Comparison of ENCODE assay signal across 3 worm cellular contexts in the genomic region with DNA sequence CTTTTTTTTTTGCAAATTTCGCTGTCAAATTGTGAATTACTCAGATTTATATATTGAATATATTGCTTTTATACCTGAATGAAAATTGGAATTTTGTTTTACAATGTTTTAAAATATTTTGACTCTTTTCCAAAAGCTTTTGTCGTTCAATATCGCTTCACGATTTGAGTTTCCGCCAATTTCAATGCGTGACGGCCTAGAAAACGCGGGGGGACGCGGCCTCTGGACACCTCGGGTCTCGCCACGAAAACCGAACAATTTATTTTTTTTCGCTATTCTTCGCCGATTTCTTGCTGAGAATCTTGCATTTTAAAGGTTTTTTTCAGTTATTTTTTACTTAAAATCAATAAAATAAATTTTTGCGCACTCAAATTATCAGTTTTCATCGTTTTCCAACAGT.
TF ChIP-seq lines count a peak whose summit lies in the region.

A gene (plus strand): TSS at position 243 of the 400 bp plus-strand sequence.

TF ChIP-seq in whole organism, L2 larva, 48 proteins besides CTCF, POLR2A, EP300 and RAD21 (continued from another document):
- TF ChIP-seq lin-13 (GFP tag; optimal IDR thresholded peaks at IDR 0.05; lab: Kevin White, UChicago) = peak; percentile 74
- TF ChIP-seq unc-55 (GFP tag; optimal IDR thresholded peaks at IDR 0.05; lab: Kevin White, UChicago) = peak; percentile 82
- TF ChIP-seq sma-9 (GFP tag; optimal IDR thresholded peaks at IDR 0.05; lab: Kevin White, UChicago) = peak; percentile 80
- TF ChIP-seq sma-9 (tag; optimal IDR thresholded peaks at IDR 0.05; lab: Kevin White, UChicago) = no peak
- TF ChIP-seq fos-1 (tag; optimal IDR thresholded peaks at IDR 0.05; lab: Kevin White, UChicago) = peak; percentile 5
TF ChIP-seq in whole organism, L2 larva: peak in this region for 18.

TF ChIP-seq in whole organism, L4 larva, 104 proteins besides CTCF, POLR2A, EP300 and RAD21 (continued from another document):
- TF ChIP-seq nhr-25 (tag; optimal IDR thresholded peaks at IDR 0.05; lab: Kevin White, UChicago; ENCODE audit: borderline replicate concordance, insufficient read depth) (peak; percentile 81), pha-4 (GFP tag; IDR thresholded peaks at IDR 0.05; lab: Robert Waterston, UW) (peak; percentile 54; the same call in 1 of the 2 replicates), pha-4 (tag; optimal IDR thresholded peaks at IDR 0.05; lab: Kevin White, UChicago) (no peak), nhr-102 (tag; optimal IDR thresholded peaks at IDR 0.05; lab: Kevin White, UChicago) (peak; percentile 24), Y48G9A.11 (GFP tag; IDR thresholded peaks at IDR 0.05; lab: Robert Waterston, UW) (peak; percentile 78), zip-2 (tag; optimal IDR thresholded peaks at IDR 0.05; lab: Kevin White, UChicago) (no peak), F49E8.2 (tag; optimal IDR thresholded peaks at IDR 0.05; lab: Kevin White, UChicago; ENCODE audit: borderline replicate concordance) (peak; percentile 55), unc-39 (tag; optimal IDR thresholded peaks at IDR 0.05; lab: Kevin White, UChicago) (no peak), hif-1 (tag; optimal IDR thresholded peaks at IDR 0.05; lab: Kevin White, UChicago) (peak in 1 of 2 experiments; percentile 84), aha-1 (tag; lab: Kevin White, UChicago) (peak; percentile 93), mdl-1 (tag; optimal IDR thresholded peaks at IDR 0.05; lab: Kevin White, UChicago) (peak in 1 of 2 experiments; percentile 17), dmd-9 (GFP tag; IDR thresholded peaks at IDR 0.05; lab: Robert Waterston, UW) (0 out of 2 replicates have a peak, but pooled peaks have one; percentile 40), duxl-1 (tag; optimal IDR thresholded peaks at IDR 0.05; lab: Kevin White, UChicago; ENCODE audit: poor library complexity) (peak; percentile 12), zfp-2 (tag; optimal IDR thresholded peaks at IDR 0.05; lab: Kevin White, UChicago) (no peak), skn-1 (tag; optimal IDR thresholded peaks at IDR 0.05; lab: Kevin White, UChicago) (no peak), spr-1 (tag; optimal IDR thresholded peaks at IDR 0.05; lab: Kevin White, UChicago) (peak; percentile 10), mes-2 (tag; optimal IDR thresholded peaks at IDR 0.05; lab: Kevin White, UChicago; ENCODE audit: poor library complexity, severe bottlenecking) (peak; percentile 98), set-16 (GFP tag; IDR thresholded peaks at IDR 0.05; lab: Robert Waterston, UW) (no peak), ZK546.5 (tag; optimal IDR thresholded peaks at IDR 0.05; lab: Kevin White, UChicago) (no peak), lsy-2 (tag; optimal IDR thresholded peaks at IDR 0.05; lab: Kevin White, UChicago) (peak in 1 of 2 experiments; percentile 85), saeg-2 (GFP tag; IDR thresholded peaks at IDR 0.05; lab: Robert Waterston, UW) (no peak), lim-7 (GFP tag; IDR thresholded peaks at IDR 0.05; lab: Robert Waterston, UW) (no peak), dve-1 (tag; optimal IDR thresholded peaks at IDR 0.05; lab: Kevin White, UChicago; ENCODE audit: insufficient read depth) (peak; percentile 58), dpl-1 (GFP tag; optimal IDR thresholded peaks at IDR 0.05; lab: Kevin White, UChicago) (peak; percentile 90), lin-13 (GFP tag; optimal IDR thresholded peaks at IDR 0.05; lab: Kevin White, UChicago) (peak; percentile 76), ctbp-1 (GFP tag; IDR thresholded peaks at IDR 0.05; lab: Robert Waterston, UW) (no peak), F37D6.2 (tag; optimal IDR thresholded peaks at IDR 0.05; lab: Kevin White, UChicago) (peak; percentile 14), sdz-12 (GFP tag; optimal IDR thresholded peaks at IDR 0.05; lab: Kevin White, UChicago) (no peak), lin-1 (GFP tag; IDR thresholded peaks at IDR 0.05; lab: Robert Waterston, UW) (no peak), ZK337.2 (GFP tag; IDR thresholded peaks at IDR 0.05; lab: Robert Waterston, UW) (peak; percentile 79), nhr-48 (tag; optimal IDR thresholded peaks at IDR 0.05; lab: Kevin White, UChicago) (no peak), nhr-28 (tag; optimal IDR thresholded peaks at IDR 0.05; lab: Kevin White, UChicago) (peak; percentile 43), T26A8.4 (GFP tag; IDR thresholded peaks at IDR 0.05; lab: Robert Waterston, UW) (peak; percentile 66), rbr-2 (tag; optimal IDR thresholded peaks at IDR 0.05; lab: Kevin White, UChicago) (peak; percentile 64), php-3 (GFP tag; IDR thresholded peaks at IDR 0.05; lab: Robert Waterston, UW) (no peak), F10B5.3 (tag; optimal IDR thresholded peaks at IDR 0.05; lab: Kevin White, UChicago) (peak; percentile 4), dmd-6 (GFP tag; IDR thresholded peaks at IDR 0.05; lab: Robert Waterston, UW) (peak; percentile 33; the same call in 1 of the 2 replicates), ceh-44 (GFP tag; IDR thresholded peaks at IDR 0.05; lab: Robert Waterston, UW) (peak; percentile 64; the same call in 1 of the 2 replicates), nhr-42 (GFP tag; IDR thresholded peaks at IDR 0.05; lab: Robert Waterston, UW) (0 out of 2 replicates have a peak, but pooled peaks have one; percentile 39), unc-130 (GFP tag; optimal IDR thresholded peaks at IDR 0.05; lab: Kevin White, UChicago) (peak; percentile 90)

TF ChIP-seq in whole organism, late embryonic, 69 proteins besides CTCF, POLR2A, EP300 and RAD21 (continued from another document):
- TF ChIP-seq ceh-2 (tag; optimal IDR thresholded peaks at IDR 0.05; lab: Kevin White, UChicago) = peak; percentile 81
- peak; percentile 74 for TF ChIP-seq tbx-2 (tag; optimal IDR thresholded peaks at IDR 0.05; lab: Kevin White, UChicago)
- peak; percentile 81 for TF ChIP-seq ets-4 (tag; optimal IDR thresholded peaks at IDR 0.05; lab: Kevin White, UChicago)
- TF ChIP-seq tbx-7 (tag; optimal IDR thresholded peaks at IDR 0.05; lab: Kevin White, UChicago) = peak; percentile 78
- TF ChIP-seq ceh-30 (tag; optimal IDR thresholded peaks at IDR 0.05; lab: Kevin White, UChicago) = peak; percentile 67
- peak; percentile 62 for TF ChIP-seq unc-42 (tag; optimal IDR thresholded peaks at IDR 0.05; lab: Kevin White, UChicago)
- no peak for TF ChIP-seq elt-4 (tag; optimal IDR thresholded peaks at IDR 0.05; lab: Kevin White, UChicago)
- TF ChIP-seq nfya-1 (tag; optimal IDR thresholded peaks at IDR 0.05; lab: Kevin White, UChicago) = peak; percentile 57
- TF ChIP-seq madf-2 (tag; optimal IDR thresholded peaks at IDR 0.05; lab: Kevin White, UChicago) = no peak
- TF ChIP-seq rnt-1 (tag; optimal IDR thresholded peaks at IDR 0.05; lab: Kevin White, UChicago) = peak; percentile 40
- no peak for TF ChIP-seq K02D7.2 (tag; optimal IDR thresholded peaks at IDR 0.05; lab: Kevin White, UChicago)
- TF ChIP-seq Y22D7AL.16 (tag; optimal IDR thresholded peaks at IDR 0.05; lab: Kevin White, UChicago) = no peak
- TF ChIP-seq dmd-4 (tag; optimal IDR thresholded peaks at IDR 0.05; lab: Kevin White, UChicago; ENCODE audit: borderline replicate concordance) = no peak
- no peak for TF ChIP-seq pha-2 (tag; optimal IDR thresholded peaks at IDR 0.05; lab: Kevin White, UChicago)
- TF ChIP-seq ceh-34 (tag; optimal IDR thresholded peaks at IDR 0.05; lab: Kevin White, UChicago) = peak; percentile 31
TF ChIP-seq in whole organism, late embryonic: peak in this region for 21.
